Worm (Caenorhabditis elegans) whole organism, mixed stage, embryonic: Measurements from ENCODE around the gene srx-122.

Source experiments
- elt-3 ChIP-seq: fragments of 150-350 bp; optimal IDR thresholded peaks from 2 replicates; lab custom pipeline; 2014; ENCODE audit warnings: missing biosample characterization, missing genetic modification characterization
- lin-32 ChIP-seq: fragments of 200-800 bp; sonication (Bioruptor generic); optimal IDR thresholded peaks from 2 replicates; lab custom pipeline; 2018; ENCODE audit warnings: mild to moderate bottlenecking, missing genetic modification characterization, missing compliant biosample characterization
- lsy-2 ChIP-seq: fragments of 150-350 bp; optimal IDR thresholded peaks from 2 replicates; lab custom pipeline; 2014; ENCODE audit warnings: missing biosample characterization, missing genetic modification characterization
- mab-5 ChIP-seq: fragments of 150-350 bp; optimal IDR thresholded peaks from 2 replicates; lab custom pipeline; 2014; ENCODE audit warnings: missing biosample characterization, missing genetic modification characterization
- nhr-12 ChIP-seq: fragments of 150-350 bp; optimal IDR thresholded peaks from 2 replicates; lab custom pipeline; 2014; ENCODE audit warnings: missing biosample characterization, missing genetic modification characterization
- nhr-237 ChIP-seq: fragments of 150-350 bp; optimal IDR thresholded peaks from 2 replicates; lab custom pipeline; 2014; ENCODE audit warnings: missing biosample characterization, missing genetic modification characterization
- unc-62 ChIP-seq: fragments of 150-350 bp; optimal IDR thresholded peaks from 2 replicates; lab custom pipeline; 2014; ENCODE audit warnings: missing biosample characterization, missing genetic modification reagents, missing genetic modification characterization

DNA sequence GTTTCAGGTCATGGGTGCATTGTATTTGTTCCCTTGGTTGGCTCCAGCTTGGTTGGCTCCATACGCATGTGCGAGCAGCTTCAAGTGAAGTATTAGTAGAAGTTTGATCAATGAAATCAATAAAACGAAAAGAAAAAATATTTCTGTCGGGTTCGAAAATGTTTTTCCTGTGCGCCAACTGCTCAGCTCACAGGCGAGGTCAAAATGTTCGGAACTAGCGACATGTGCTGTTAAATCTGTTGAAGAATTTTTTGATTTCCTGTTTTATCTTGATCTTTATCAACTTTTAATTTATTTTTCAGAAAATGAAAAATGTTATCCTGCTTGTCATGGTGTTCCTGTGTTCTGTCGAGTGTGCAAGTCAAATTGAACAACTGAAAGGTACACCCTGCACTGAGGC, 16.1 kb downstream of the srx-122 start, which contains the start of gene T28A11.25:
- TF ChIP-seq mab-5 (tag; lab: Kevin White, UChicago) (no peak), unc-62 (no peak), nhr-12 (no peak), elt-3 (tag; lab: Kevin White, UChicago) (no peak), lsy-2 (no peak), lin-32 (no peak), nhr-237 (tag; lab: Kevin White, UChicago) (no peak)
